Worm (Caenorhabditis elegans) whole organism, young adult: ENCODE measurements around the gene C11E4.6.

ENCODE experiments used
- B0336.3 ChIP-seq: fragments of 200-800 bp; sonication (Bioruptor generic); IDR thresholded peaks from 2 replicates; pipeline ENCODE4 v1.3.6; 2022; ENCODE audit warnings: missing genetic modification characterization, missing compliant biosample characterization
- F39B2.1 ChIP-seq: fragments of 200-800 bp; sonication (Bioruptor generic); IDR thresholded peaks from 2 replicates; pipeline ENCODE4 v1.3.6; 2022; ENCODE audit warnings: missing genetic modification reagents, missing genetic modification characterization, missing compliant biosample characterization
- F57C9.4 ChIP-seq: sonication (generic microtip); optimal IDR thresholded peaks from 2 replicates; lab custom pipeline; 2017; ENCODE audit warnings: mild to moderate bottlenecking, missing genetic modification characterization, missing compliant biosample characterization
- T07F8.4 ChIP-seq: sonication (generic microtip); optimal IDR thresholded peaks from 2 replicates; lab custom pipeline; 2016; ENCODE audit warnings: mild to moderate bottlenecking, missing genetic modification characterization, moderate library complexity, missing compliant biosample characterization
- Y79H2A.3 ChIP-seq: fragments of 200-800 bp; sonication (Bioruptor generic); conservative IDR thresholded peaks from 2 replicates; pipeline ENCODE4 v1.3.6; 2022; ENCODE audit warnings: missing genetic modification reagents, missing genetic modification characterization, missing compliant biosample characterization
- ZK185.1 ChIP-seq: sonication (generic microtip); optimal IDR thresholded peaks from 2 replicates; lab custom pipeline; 2016; ENCODE audit warnings: mild to moderate bottlenecking, missing genetic modification characterization, missing compliant biosample characterization; ENCODE audit not compliant: poor library complexity, severe bottlenecking
- atf-7 ChIP-seq: sonication (generic microtip); optimal IDR thresholded peaks from 2 replicates; lab custom pipeline; 2017; ENCODE audit warnings: mild to moderate bottlenecking, missing genetic modification characterization, missing compliant biosample characterization
- cebp-1 ChIP-seq, 2 experiments: fragments of 200-800 bp in 1 of 2; sonication (Bioruptor generic) in 1 of 2; sonication (generic microtip) in 1 of 2; IDR thresholded peaks in 1 of 2; optimal IDR thresholded peaks in 1 of 2; 2 replicates each; pipeline versions ENCODE4 v1.3.6 to Lab custom; 2017 to 2022; ENCODE audit warnings: missing compliant biosample characterization in 2 of 2, missing genetic modification characterization in 2 of 2, mild to moderate bottlenecking in 1 of 2, missing genetic modification reagents in 1 of 2, moderate library complexity in 1 of 2
- ceh-100 ChIP-seq: fragments of 200-800 bp; sonication (Bioruptor generic); IDR thresholded peaks from 2 replicates; pipeline ENCODE4 v1.3.6; 2022; ENCODE audit warnings: missing genetic modification reagents, missing genetic modification characterization, missing compliant biosample characterization
- ceh-79 ChIP-seq: sonication (generic microtip); optimal IDR thresholded peaks from 2 replicates; lab custom pipeline; 2017; ENCODE audit warnings: mild to moderate bottlenecking, missing genetic modification characterization, missing compliant biosample characterization
- egl-44 ChIP-seq: fragments of 200-800 bp; sonication (Bioruptor generic); IDR thresholded peaks from 2 replicates; pipeline ENCODE4 v1.3.6; 2022; ENCODE audit warnings: missing genetic modification reagents, missing genetic modification characterization, missing compliant biosample characterization
- ets-4 ChIP-seq: fragments of 200-800 bp; sonication (Bioruptor generic); optimal IDR thresholded peaks from 2 replicates; lab custom pipeline; 2018; ENCODE audit warnings: mild to moderate bottlenecking, missing genetic modification characterization, missing compliant biosample characterization
- hmg-20 ChIP-seq: fragments of 200-800 bp; sonication (Bioruptor generic); IDR thresholded peaks from 2 replicates; pipeline ENCODE4 v1.3.6; 2022; ENCODE audit warnings: missing genetic modification reagents, missing genetic modification characterization, missing compliant biosample characterization
- lin-40 ChIP-seq: sonication (generic microtip); optimal IDR thresholded peaks from 2 replicates; lab custom pipeline; 2016; ENCODE audit warnings: missing genetic modification characterization, mild to moderate bottlenecking, missing compliant biosample characterization, missing genotype, missing genetic modification reagents
- lsy-27 ChIP-seq: sonication (generic microtip); optimal IDR thresholded peaks from 2 replicates; lab custom pipeline; 2017; ENCODE audit warnings: missing genetic modification characterization, mild to moderate bottlenecking, missing compliant biosample characterization, antibody characterized with exemption, missing genotype, borderline replicate concordance; ENCODE audit not compliant: insufficient read depth
- mes-4 ChIP-seq: sonication (generic microtip); optimal IDR thresholded peaks from 2 replicates; lab custom pipeline; 2016; ENCODE audit warnings: missing genotype, missing genetic modification characterization, missing compliant biosample characterization
- mxl-1 ChIP-seq: sonication (generic microtip); optimal IDR thresholded peaks from 2 replicates; lab custom pipeline; 2016; ENCODE audit warnings: missing genetic modification characterization, missing compliant biosample characterization
- nfya-2 ChIP-seq: fragments of 200-800 bp; sonication (Bioruptor generic); IDR thresholded peaks from 2 replicates; pipeline ENCODE4 v1.3.6; 2022; ENCODE audit warnings: missing genetic modification reagents, missing genetic modification characterization, missing compliant biosample characterization
- snpc-4 ChIP-seq, 5 experiments: fragments of 150-350 bp in 1 of 5; sonication (generic microtip) in 4 of 5; optimal IDR thresholded peaks; 2 replicates each; lab custom pipeline; 2014 to 2018; ENCODE audit warnings: missing genetic modification characterization in 5 of 5, missing biosample characterization in 3 of 5, antibody characterized with exemption in 2 of 5, mild to moderate bottlenecking in 2 of 5, missing compliant biosample characterization in 2 of 5, missing genotype in 2 of 5, moderate library complexity in 2 of 5, missing genetic modification reagents in 1 of 5
- somi-1 ChIP-seq: fragments of 200-800 bp; sonication (Bioruptor generic); optimal IDR thresholded peaks from 2 replicates; lab custom pipeline; 2018; ENCODE audit warnings: mild to moderate bottlenecking, missing genetic modification characterization, missing compliant biosample characterization
- tlf-1 ChIP-seq: fragments of 200-800 bp; sonication (Bioruptor generic); optimal IDR thresholded peaks from 2 replicates; lab custom pipeline; 2018; ENCODE audit warnings: mild to moderate bottlenecking, missing genetic modification characterization, missing compliant biosample characterization
- ztf-22 ChIP-seq: fragments of 200-800 bp; sonication (Bioruptor generic); optimal IDR thresholded peaks from 2 replicates; lab custom pipeline; 2018; ENCODE audit warnings: mild to moderate bottlenecking, missing genetic modification characterization, moderate library complexity, missing compliant biosample characterization
- ztf-25 ChIP-seq: fragments of 200-800 bp; sonication (Bioruptor generic); IDR thresholded peaks from 2 replicates; pipeline ENCODE4 v1.3.6; 2022; ENCODE audit warnings: missing genetic modification reagents, missing genetic modification characterization, missing compliant biosample characterization
- ztf-28 ChIP-seq: fragments of 200-800 bp; sonication (Bioruptor generic); IDR thresholded peaks from 2 replicates; pipeline ENCODE4 v1.3.6; 2022; ENCODE audit warnings: missing genetic modification reagents, missing genetic modification characterization, missing compliant biosample characterization
- ztf-6 ChIP-seq: fragments of 200-800 bp; sonication (Bioruptor generic); IDR thresholded peaks from 2 replicates; pipeline ENCODE4 v1.3.6; 2022; ENCODE audit warnings: missing genetic modification reagents, missing genetic modification characterization, missing compliant biosample characterization

The C11E4.6 gene

ce11 chrX:9656772-9657171 lies 46.4 kb downstream of the C11E4.6 start:
- TF ChIP-seq egl-44 (GFP tag; lab: Robert Waterston, UW) = no peak
- no peak for TF ChIP-seq ets-4 (GFP tag; lab: Kevin White, UChicago)
- no peak for TF ChIP-seq somi-1 (GFP tag; lab: Kevin White, UChicago)
- no peak for TF ChIP-seq hmg-20
- TF ChIP-seq F57C9.4 (tag; lab: Kevin White, UChicago) = no peak
- TF ChIP-seq atf-7 = no peak
- no peak for TF ChIP-seq lin-40
- TF ChIP-seq snpc-4 (GFP tag; optimal IDR thresholded peaks at IDR 0.05; lab: Kevin White, UChicago) = no peak
- no peak for TF ChIP-seq snpc-4 (tag; optimal IDR thresholded peaks at IDR 0.05; lab: Kevin White, UChicago)
- TF ChIP-seq ztf-6 (GFP tag; lab: Robert Waterston, UW) = no peak
- no peak for TF ChIP-seq ceh-100 (GFP tag; lab: Robert Waterston, UW)
- TF ChIP-seq lsy-27 (tag; lab: Kevin White, UChicago) = no peak
- no peak for TF ChIP-seq cebp-1 (GFP tag; IDR thresholded peaks at IDR 0.05; lab: Robert Waterston, UW)
- TF ChIP-seq cebp-1 (tag; optimal IDR thresholded peaks at IDR 0.05; lab: Kevin White, UChicago) = no peak
- no peak for TF ChIP-seq ztf-22

ce11 chrX:9665944-9666343 lies 55.6 kb downstream of the C11E4.6 start:
- TF ChIP-seq ztf-25 = no peak
- TF ChIP-seq T07F8.4 (tag; lab: Kevin White, UChicago) = no peak
- no peak for TF ChIP-seq Y79H2A.3 (GFP tag; lab: Robert Waterston, UW)
- TF ChIP-seq mes-4 (tag; lab: Kevin White, UChicago) = no peak
- TF ChIP-seq ZK185.1 (tag; lab: Kevin White, UChicago) = no peak
- TF ChIP-seq tlf-1 (GFP tag; lab: Kevin White, UChicago) = no peak
- no peak for TF ChIP-seq B0336.3 (GFP tag; lab: Robert Waterston, UW)
- TF ChIP-seq nfya-2 (GFP tag; lab: Robert Waterston, UW) = no peak
- TF ChIP-seq mxl-1 (tag; lab: Kevin White, UChicago) = no peak
- no peak for TF ChIP-seq ztf-28 (GFP tag; lab: Robert Waterston, UW)
- no peak for TF ChIP-seq F39B2.1 (GFP tag; lab: Robert Waterston, UW)
- no peak for TF ChIP-seq ceh-79
- TF ChIP-seq, all 124 proteins: peak for 0
